Worm (Caenorhabditis elegans) whole organism, L4 larva: Measurements from ENCODE around the gene F36D4.1.

Source experiments
- F37D6.2 ChIP-seq: sonication (generic microtip); optimal IDR thresholded peaks from 2 replicates; lab custom pipeline; 2016; ENCODE audit warnings: mild to moderate bottlenecking, missing genetic modification characterization, missing compliant biosample characterization
- ama-1 ChIP-seq: fragments of 150-350 bp; optimal IDR thresholded peaks from 2 replicates; lab custom pipeline; 2014; ENCODE audit warnings: inconsistent platforms, mixed read lengths
- gei-8 ChIP-seq: fragments of 200-800 bp; sonication (Bioruptor generic); optimal IDR thresholded peaks from 2 replicates; lab custom pipeline; 2018; ENCODE audit warnings: mild to moderate bottlenecking, missing genetic modification characterization, missing compliant biosample characterization

- TF ChIP-seq gei-8 (GFP tag; lab: Kevin White, UChicago) (no peak), ama-1 (lab: Kevin White, UChicago) (no peak), F37D6.2 (tag; lab: Kevin White, UChicago) (no peak)
Observed at ce11 chrV:9462605-9463004, 45.9 kb downstream of the F36D4.1 start, which contains the start of gene F07D3.3.
